Worm (Caenorhabditis elegans): ENCODE results near the gene F47B8.5.
A peak's percentile ranks its signal among the peaks of the same experiment; 100 is the strongest.

Gene F47B8.5

ce11 chrV:14354258-14354877 is 26.7 kb upstream of the F47B8.5 start, which contains the start of gene Y49A3A.3:
Gene Y49A3A.3 (plus strand): TSS chrV:14354410.
- TF ChIP-seq ref-1 (GFP tag; conservative IDR thresholded peaks at IDR 0.05), result no peak
- TF ChIP-seq T22C8.4 (GFP tag; IDR thresholded peaks at IDR 0.05), result no peak

- TF ChIP-seq flt-1 (GFP tag; IDR thresholded peaks at IDR 0.05) (0 out of 2 replicates have a peak, but pooled peaks have one; percentile 57), ztf-23 (GFP tag; IDR thresholded peaks at IDR 0.05) (no peak)
Measured at ce11 chrV:14352032-14352431, 24.4 kb upstream of the F47B8.5 start.

ce11 chrV:14351629-14352028 is 24.0 kb upstream of the F47B8.5 start, which contains the start of gene vha-13:
Gene vha-13 (plus strand): TSS chrV:14351709.
- TF ChIP-seq flt-1 (GFP tag; IDR thresholded peaks at IDR 0.05) (no peak), ztf-29 (GFP tag; IDR thresholded peaks at IDR 0.05) (no peak), ref-1 (GFP tag; conservative IDR thresholded peaks at IDR 0.05) (no peak), klf-2 (GFP tag; conservative IDR thresholded peaks at IDR 0.05) (no peak), med-1 (GFP tag; optimal IDR thresholded peaks at IDR 0.05; ENCODE audit: insufficient read depth) (no peak)

ce11 chrV:14350949-14351348 is 23.3 kb upstream of the F47B8.5 start:
- no peak for TF ChIP-seq ref-1 (GFP tag; conservative IDR thresholded peaks at IDR 0.05)
- TF ChIP-seq flt-1 (GFP tag; IDR thresholded peaks at IDR 0.05), result peak; percentile 35; the same call in 1 of the 2 replicates

ce11 chrV:14350498-14350897 is 22.8 kb upstream of the F47B8.5 start:
- no peak for TF ChIP-seq ztf-29 (GFP tag; IDR thresholded peaks at IDR 0.05)
- no peak for TF ChIP-seq med-1 (GFP tag; optimal IDR thresholded peaks at IDR 0.05; ENCODE audit: insufficient read depth)
- no peak for TF ChIP-seq ref-1 (GFP tag; conservative IDR thresholded peaks at IDR 0.05)
- TF ChIP-seq cog-1 (tag; optimal IDR thresholded peaks at IDR 0.05), result no peak
- TF ChIP-seq flt-1 (GFP tag; IDR thresholded peaks at IDR 0.05), result no peak
- TF ChIP-seq T22C8.4 (GFP tag; IDR thresholded peaks at IDR 0.05), result no peak
- TF ChIP-seq klf-2 (GFP tag; conservative IDR thresholded peaks at IDR 0.05), result no peak
- TF ChIP-seq ztf-23 (GFP tag; IDR thresholded peaks at IDR 0.05), result no peak
- TF ChIP-seq tab-1 (GFP tag; IDR thresholded peaks at IDR 0.05), result no peak

ce11 chrV:14347234-14347826 is 19.7 kb upstream of the F47B8.5 start, which contains the start of gene cept-2:
Gene cept-2 (plus strand): TSS chrV:14347766.
- TF ChIP-seq ztf-29 (GFP tag; IDR thresholded peaks at IDR 0.05) (no peak), ztf-23 (GFP tag; IDR thresholded peaks at IDR 0.05) (peak; percentile 77), flt-1 (GFP tag; IDR thresholded peaks at IDR 0.05) (peak; percentile 78), klf-2 (GFP tag; conservative IDR thresholded peaks at IDR 0.05) (0 out of 2 replicates have a peak, but pooled peaks have one; percentile 54), ref-1 (GFP tag; conservative IDR thresholded peaks at IDR 0.05) (no peak), cog-1 (tag; optimal IDR thresholded peaks at IDR 0.05) (peak; percentile 84)

ce11 chrV:14341672-14342071 is 14.0 kb upstream of the F47B8.5 start, which contains the start of gene F47B8.10:
Gene F47B8.10 (plus strand): TSS chrV:14341972.
- no peak for TF ChIP-seq T22C8.4 (GFP tag; IDR thresholded peaks at IDR 0.05)
- TF ChIP-seq flt-1 (GFP tag; IDR thresholded peaks at IDR 0.05), result no peak
- no peak for TF ChIP-seq klf-2 (GFP tag; conservative IDR thresholded peaks at IDR 0.05)
- no peak for TF ChIP-seq ztf-29 (GFP tag; IDR thresholded peaks at IDR 0.05)
- no peak for TF ChIP-seq ref-1 (GFP tag; conservative IDR thresholded peaks at IDR 0.05)
- TF ChIP-seq ztf-23 (GFP tag; IDR thresholded peaks at IDR 0.05), result no peak
- no peak for TF ChIP-seq med-1 (GFP tag; optimal IDR thresholded peaks at IDR 0.05; ENCODE audit: insufficient read depth)
- no peak for TF ChIP-seq tab-1 (GFP tag; IDR thresholded peaks at IDR 0.05)
- TF ChIP-seq cog-1 (tag; optimal IDR thresholded peaks at IDR 0.05), result no peak

ce11 chrV:14336655-14337054 is 9.0 kb upstream of the F47B8.5 start, which contains the start of gene srm-6:
Gene srm-6 (plus strand): TSS chrV:14336955.
- TF ChIP-seq flt-1 (GFP tag; IDR thresholded peaks at IDR 0.05) (no peak), T22C8.4 (GFP tag; IDR thresholded peaks at IDR 0.05) (no peak), med-1 (GFP tag; optimal IDR thresholded peaks at IDR 0.05; ENCODE audit: insufficient read depth) (no peak), tab-1 (GFP tag; IDR thresholded peaks at IDR 0.05) (no peak), ztf-23 (GFP tag; IDR thresholded peaks at IDR 0.05) (no peak), ztf-29 (GFP tag; IDR thresholded peaks at IDR 0.05) (no peak), ref-1 (GFP tag; conservative IDR thresholded peaks at IDR 0.05) (no peak), cog-1 (tag; optimal IDR thresholded peaks at IDR 0.05) (no peak), klf-2 (GFP tag; conservative IDR thresholded peaks at IDR 0.05) (no peak)

- no peak for TF ChIP-seq tab-1 (GFP tag; IDR thresholded peaks at IDR 0.05)
- TF ChIP-seq T22C8.4 (GFP tag; IDR thresholded peaks at IDR 0.05), result no peak
- no peak for TF ChIP-seq cog-1 (tag; optimal IDR thresholded peaks at IDR 0.05)
- no peak for TF ChIP-seq ref-1 (GFP tag; conservative IDR thresholded peaks at IDR 0.05)
- no peak for TF ChIP-seq flt-1 (GFP tag; IDR thresholded peaks at IDR 0.05)
Measured at ce11 chrV:14334901-14335300, 7.2 kb upstream of the F47B8.5 start, which contains the start of gene srm-5. Gene srm-5 (plus strand): TSS chrV:14335201.

ce11 chrV:14333116-14333515 is 5.4 kb upstream of the F47B8.5 start, which contains the start of gene srm-4:
Gene srm-4 (plus strand): TSS chrV:14333416.
- no peak for TF ChIP-seq ztf-29 (GFP tag; IDR thresholded peaks at IDR 0.05)
- no peak for TF ChIP-seq ztf-23 (GFP tag; IDR thresholded peaks at IDR 0.05)
- TF ChIP-seq tab-1 (GFP tag; IDR thresholded peaks at IDR 0.05), result no peak
- no peak for TF ChIP-seq cog-1 (tag; optimal IDR thresholded peaks at IDR 0.05)
- no peak for TF ChIP-seq med-1 (GFP tag; optimal IDR thresholded peaks at IDR 0.05; ENCODE audit: insufficient read depth)
- TF ChIP-seq klf-2 (GFP tag; conservative IDR thresholded peaks at IDR 0.05), result no peak
- no peak for TF ChIP-seq ref-1 (GFP tag; conservative IDR thresholded peaks at IDR 0.05)
- TF ChIP-seq flt-1 (GFP tag; IDR thresholded peaks at IDR 0.05), result no peak
- TF ChIP-seq T22C8.4 (GFP tag; IDR thresholded peaks at IDR 0.05), result no peak
